Worm (Caenorhabditis elegans) whole organism, L2 larva: ENCODE measurements around the gene F23F12.12.

ENCODE experiments used
- C34F6.9 ChIP-seq: fragments of 150-350 bp; optimal IDR thresholded peaks from 2 replicates; lab custom pipeline; 2014; ENCODE audit warnings: missing biosample characterization, missing genetic modification characterization
- F13H6.1 ChIP-seq: sonication (generic microtip); optimal IDR thresholded peaks from 2 replicates; lab custom pipeline; 2016; ENCODE audit warnings: missing genetic modification characterization, missing compliant biosample characterization
- R02D3.7 ChIP-seq: fragments of 150-350 bp; optimal IDR thresholded peaks from 2 replicates; lab custom pipeline; 2014; ENCODE audit warnings: missing biosample characterization, missing genetic modification characterization
- Y55F3AM.14 ChIP-seq: fragments of 200-800 bp; sonication (Bioruptor generic); optimal IDR thresholded peaks from 2 replicates; lab custom pipeline; 2018; ENCODE audit warnings: mild to moderate bottlenecking, missing genetic modification characterization, missing compliant biosample characterization
- ZK546.5 ChIP-seq: sonication (generic microtip); optimal IDR thresholded peaks from 2 replicates; lab custom pipeline; 2017; ENCODE audit warnings: missing biosample characterization, missing genetic modification characterization
- alr-1 ChIP-seq: fragments of 150-350 bp; optimal IDR thresholded peaks from 2 replicates; lab custom pipeline; 2014; ENCODE audit warnings: missing biosample characterization, missing genetic modification characterization
- ama-1 ChIP-seq: fragments of 150-350 bp; optimal IDR thresholded peaks from 2 replicates; lab custom pipeline; 2018; ENCODE audit warnings: inconsistent platforms
- ceh-16 ChIP-seq: fragments of 150-350 bp; optimal IDR thresholded peaks from 2 replicates; lab custom pipeline; 2014; ENCODE audit warnings: missing biosample characterization, missing genetic modification characterization
- ceh-82 ChIP-seq: fragments of 150-350 bp; optimal IDR thresholded peaks from 2 replicates; lab custom pipeline; 2014; ENCODE audit warnings: missing biosample characterization, missing genetic modification characterization
- crh-2 ChIP-seq: sonication (generic microtip); optimal IDR thresholded peaks from 2 replicates; lab custom pipeline; 2017; ENCODE audit warnings: missing biosample characterization, missing genetic modification characterization
- dmd-4 ChIP-seq: sonication (generic microtip); optimal IDR thresholded peaks from 2 replicates; lab custom pipeline; 2017; ENCODE audit warnings: missing biosample characterization, missing genetic modification characterization
- egl-27 ChIP-seq: sonication (generic microtip); optimal IDR thresholded peaks from 3 replicates; lab custom pipeline; 2017; ENCODE audit warnings: missing biosample characterization, missing genetic modification reagents, missing genetic modification characterization
- elt-1 ChIP-seq: fragments of 150-350 bp; optimal IDR thresholded peaks from 2 replicates; lab custom pipeline; 2014; ENCODE audit warnings: missing biosample characterization, missing genetic modification characterization
- elt-3 ChIP-seq: sonication (generic microtip); optimal IDR thresholded peaks from 2 replicates; lab custom pipeline; 2017; ENCODE audit warnings: missing biosample characterization, missing genetic modification characterization
- fos-1 ChIP-seq: fragments of 150-350 bp; optimal IDR thresholded peaks from 2 replicates; lab custom pipeline; 2014; ENCODE audit warnings: missing biosample characterization, missing genetic modification characterization
- gmeb-1 ChIP-seq: fragments of 150-350 bp; optimal IDR thresholded peaks from 2 replicates; lab custom pipeline; 2014; ENCODE audit warnings: missing biosample characterization, missing genetic modification characterization
- lin-11 ChIP-seq: fragments of 150-350 bp; sonication (generic microtip); optimal IDR thresholded peaks from 2 replicates; lab custom pipeline; 2014; ENCODE audit warnings: missing biosample characterization, missing genetic modification characterization, inconsistent platforms, mixed read lengths
- lsy-2 ChIP-seq, 2 experiments: fragments of 150-350 bp in 1 of 2; sonication (generic microtip) in 1 of 2; optimal IDR thresholded peaks; 2 replicates each; lab custom pipeline; 2014 to 2017; ENCODE audit warnings: missing biosample characterization in 2 of 2, missing genetic modification characterization in 2 of 2
- mab-5 ChIP-seq: fragments of 150-350 bp; optimal IDR thresholded peaks from 2 replicates; lab custom pipeline; 2014; ENCODE audit warnings: missing biosample characterization, missing genetic modification characterization
- mbf-1 ChIP-seq: sonication (generic microtip); optimal IDR thresholded peaks from 2 replicates; lab custom pipeline; 2017; ENCODE audit warnings: missing biosample characterization, missing genetic modification characterization
- nhr-10 ChIP-seq: sonication (generic microtip); optimal IDR thresholded peaks from 2 replicates; lab custom pipeline; 2017; ENCODE audit warnings: missing biosample characterization, missing genetic modification characterization
- nhr-21 ChIP-seq: fragments of 150-350 bp; optimal IDR thresholded peaks from 2 replicates; lab custom pipeline; 2014; ENCODE audit warnings: missing biosample characterization, missing genetic modification characterization
- nhr-23 ChIP-seq: fragments of 150-350 bp; optimal IDR thresholded peaks from 2 replicates; lab custom pipeline; 2014; ENCODE audit warnings: missing biosample characterization, missing genetic modification reagents, missing genetic modification characterization
- nhr-25 ChIP-seq: fragments of 150-350 bp; sonication (generic microtip); optimal IDR thresholded peaks from 3 replicates; lab custom pipeline; 2014; ENCODE audit warnings: missing biosample characterization, missing genetic modification characterization
- nhr-77 ChIP-seq: fragments of 150-350 bp; optimal IDR thresholded peaks from 2 replicates; lab custom pipeline; 2014; ENCODE audit warnings: missing biosample characterization, missing genetic modification characterization
- sem-4 ChIP-seq: fragments of 150-350 bp; optimal IDR thresholded peaks from 2 replicates; lab custom pipeline; 2014; ENCODE audit warnings: missing biosample characterization, missing genetic modification reagents, missing genetic modification characterization
- sma-9 ChIP-seq, 2 experiments: fragments of 150-350 bp in 1 of 2; sonication (generic microtip) in 1 of 2; optimal IDR thresholded peaks; 2 replicates each; lab custom pipeline; 2014 to 2016; ENCODE audit warnings: missing genetic modification characterization in 2 of 2, mild to moderate bottlenecking in 1 of 2, missing biosample characterization in 1 of 2, missing compliant biosample characterization in 1 of 2, missing genetic modification reagents in 1 of 2, moderate library complexity in 1 of 2
- snpc-4 ChIP-seq: fragments of 150-350 bp; optimal IDR thresholded peaks from 2 replicates; lab custom pipeline; 2014; ENCODE audit warnings: missing biosample characterization, missing genetic modification characterization
- unc-55 ChIP-seq: fragments of 150-350 bp; sonication (generic microtip); optimal IDR thresholded peaks from 3 replicates; lab custom pipeline; 2014; ENCODE audit warnings: missing biosample characterization, missing genetic modification reagents, missing genetic modification characterization
- unc-62 ChIP-seq: fragments of 150-350 bp; optimal IDR thresholded peaks from 2 replicates; lab custom pipeline; 2014; ENCODE audit warnings: missing biosample characterization, missing genetic modification reagents, missing genetic modification characterization
- zag-1 ChIP-seq: fragments of 150-350 bp; optimal IDR thresholded peaks from 2 replicates; lab custom pipeline; 2014; ENCODE audit warnings: missing biosample characterization, missing genetic modification characterization
- ztf-11 ChIP-seq: sonication (generic microtip); optimal IDR thresholded peaks from 2 replicates; lab custom pipeline; 2017; ENCODE audit warnings: missing biosample characterization, missing genetic modification characterization
- ztf-4 ChIP-seq: fragments of 150-350 bp; optimal IDR thresholded peaks from 2 replicates; lab custom pipeline; 2014; ENCODE audit warnings: missing biosample characterization, missing genetic modification characterization

Gene F23F12.12

ce11 chrIII:6500032-6500564 lies 7.8 kb upstream of the F23F12.12 start, which contains the start of gene F23F12.3:
Gene F23F12.3 (plus strand): TSS chrIII:6500514.
- TF ChIP-seq fos-1 (tag; lab: Kevin White, UChicago) = peak; percentile 22
- no peak for TF ChIP-seq ceh-82 (tag; lab: Kevin White, UChicago)

- TF ChIP-seq ama-1 (lab: Kevin White, UChicago) (no peak), sma-9 (GFP tag; optimal IDR thresholded peaks at IDR 0.05; lab: Kevin White, UChicago) (peak; percentile 11), sma-9 (tag; optimal IDR thresholded peaks at IDR 0.05; lab: Kevin White, UChicago) (no peak)
Measured at ce11 chrIII:6508327-6508726, 395 bp downstream of the F23F12.12 start.

- no peak for TF ChIP-seq egl-27 (tag; lab: Kevin White, UChicago)
- TF ChIP-seq elt-1 (tag; lab: Kevin White, UChicago) = no peak
- no peak for TF ChIP-seq ceh-16
- TF ChIP-seq mbf-1 = no peak
- TF ChIP-seq F13H6.1 (tag; lab: Kevin White, UChicago) = no peak
- TF ChIP-seq nhr-77 (tag; lab: Kevin White, UChicago) = no peak
- no peak for TF ChIP-seq sem-4 (tag; lab: Kevin White, UChicago)
- no peak for TF ChIP-seq snpc-4 (tag; lab: Kevin White, UChicago)
- TF ChIP-seq nhr-25 (tag; lab: Kevin White, UChicago) = peak; percentile 25
- TF ChIP-seq nhr-21 = peak; percentile 31
- no peak for TF ChIP-seq ZK546.5
- TF ChIP-seq lsy-2 (tag; optimal IDR thresholded peaks at IDR 0.05; lab: Kevin White, UChicago) = peak in 1 of 2 experiments; percentile 48
- TF ChIP-seq ama-1 (lab: Kevin White, UChicago) = no peak
- TF ChIP-seq sma-9 (GFP tag; optimal IDR thresholded peaks at IDR 0.05; lab: Kevin White, UChicago) = peak; percentile 56
- no peak for TF ChIP-seq sma-9 (tag; optimal IDR thresholded peaks at IDR 0.05; lab: Kevin White, UChicago)
- no peak for TF ChIP-seq nhr-23 (tag; lab: Kevin White, UChicago)
- TF ChIP-seq ztf-4 (tag; lab: Kevin White, UChicago) = no peak
Measured at ce11 chrIII:6509301-6509700, 1.4 kb downstream of the F23F12.12 start.

DNA sequence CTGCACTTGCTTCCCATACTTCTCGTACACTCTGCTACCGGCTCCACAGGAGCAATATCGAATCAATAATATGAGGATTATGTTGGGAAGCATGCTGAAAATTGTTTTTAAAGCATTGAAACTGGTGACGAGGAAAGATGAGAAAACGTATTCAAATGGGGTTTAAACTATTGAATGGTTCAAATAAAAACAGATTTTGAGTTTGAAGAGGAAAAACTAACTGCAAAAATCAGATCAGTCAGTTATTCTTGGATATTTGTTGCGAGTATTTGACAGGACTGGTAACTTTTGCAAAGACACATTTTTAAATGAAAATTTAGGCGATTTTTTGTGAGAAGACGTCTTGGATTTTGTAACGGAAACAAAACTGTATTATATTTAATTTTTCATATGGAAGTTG lies 6.7 kb downstream of the F23F12.12 start, which contains the start of gene acr-5:
Gene acr-5 (minus strand): TSS at position 101 of the 400 bp plus-strand sequence.
- TF ChIP-seq ama-1 (lab: Kevin White, UChicago) (no peak), ztf-11 (no peak), lin-11 (tag; lab: Kevin White, UChicago) (no peak), elt-1 (tag; lab: Kevin White, UChicago) (no peak)

ce11 chrIII:6519949-6520348 lies 12.0 kb downstream of the F23F12.12 start, which contains the start of gene C09E7.10:
Gene C09E7.10 (minus strand): TSS chrIII:6520049.
- TF ChIP-seq fos-1 (tag; lab: Kevin White, UChicago) (no peak), zag-1 (tag; lab: Kevin White, UChicago) (no peak), mab-5 (tag; lab: Kevin White, UChicago) (no peak), unc-62 (GFP tag; lab: Kevin White, UChicago) (no peak), alr-1 (no peak), ceh-82 (tag; lab: Kevin White, UChicago) (no peak), unc-55 (GFP tag; lab: Kevin White, UChicago) (no peak), nhr-10 (tag; lab: Kevin White, UChicago) (no peak), dmd-4 (tag; lab: Kevin White, UChicago) (no peak), crh-2 (tag; lab: Kevin White, UChicago) (no peak), Y55F3AM.14 (GFP tag; lab: Kevin White, UChicago) (no peak), mbf-1 (no peak), sma-9 (GFP tag; optimal IDR thresholded peaks at IDR 0.05; lab: Kevin White, UChicago) (no peak), sma-9 (tag; optimal IDR thresholded peaks at IDR 0.05; lab: Kevin White, UChicago) (no peak), elt-1 (tag; lab: Kevin White, UChicago) (no peak), C34F6.9 (no peak), gmeb-1 (tag; lab: Kevin White, UChicago) (no peak), R02D3.7 (tag; lab: Kevin White, UChicago) (no peak)

DNA sequence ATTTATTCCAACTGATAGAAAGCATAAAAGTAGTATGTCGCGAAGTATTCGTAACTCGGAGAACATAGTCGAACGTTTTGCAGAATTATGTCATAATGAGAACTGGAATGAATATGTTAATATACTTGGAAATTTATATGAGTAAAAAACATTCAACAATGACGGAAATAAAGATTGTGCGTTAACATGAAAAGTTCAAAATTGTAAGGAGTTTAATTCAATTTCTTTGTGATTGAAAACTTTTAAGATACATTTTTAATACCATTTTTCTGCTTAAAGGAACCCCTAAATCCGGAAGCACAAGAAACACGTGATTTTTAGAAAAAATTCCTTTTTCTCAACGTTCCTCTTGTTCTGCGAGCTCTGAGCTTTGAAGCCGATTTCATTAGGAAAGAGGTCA lies 17.6 kb downstream of the F23F12.12 start, which contains the start of gene oig-1:
Gene oig-1 (minus strand): TSS at position 101 of the 400 bp plus-strand sequence.
- TF ChIP-seq nhr-21 = no peak
- no peak for TF ChIP-seq egl-27 (tag; lab: Kevin White, UChicago)
- TF ChIP-seq elt-3 (tag; lab: Kevin White, UChicago) = no peak
- TF ChIP-seq unc-55 (GFP tag; lab: Kevin White, UChicago) = no peak
- no peak for TF ChIP-seq F13H6.1 (tag; lab: Kevin White, UChicago)
- no peak for TF ChIP-seq snpc-4 (tag; lab: Kevin White, UChicago)
- TF ChIP-seq, all 48 proteins: peak for 0
